Worm (Caenorhabditis elegans): ENCODE measurements around the gene pqn-75.
A peak's percentile ranks its signal among the peaks of the same experiment; 100 is the strongest.

pqn-75 gene

ce11 chrIV:4047628-4048027, 24.5 kb upstream of the pqn-75 start (continued):
- TF ChIP-seq ceh-62 (tag; optimal IDR thresholded peaks at IDR 0.05) (no peak), Y48G9A.11 (GFP tag; IDR thresholded peaks at IDR 0.05) (peak; percentile 65), skn-1 (tag; optimal IDR thresholded peaks at IDR 0.05) (no peak), nhr-10 (tag; optimal IDR thresholded peaks at IDR 0.05) (no peak)

ce11 chrIV:4049398-4049998, 22.6 kb upstream of the pqn-75 start, which contains the start of gene pcn-1:
Gene pcn-1 (minus strand): TSS chrIV:4049448.
- TF ChIP-seq ztf-11 (tag; optimal IDR thresholded peaks at IDR 0.05) (no peak), attf-4 (tag; optimal IDR thresholded peaks at IDR 0.05) (no peak), F10B5.3 (tag; optimal IDR thresholded peaks at IDR 0.05) (peak; percentile 87), nhr-77 (tag; optimal IDR thresholded peaks at IDR 0.05) (peak; percentile 89), unc-130 (GFP tag; optimal IDR thresholded peaks at IDR 0.05) (peak; percentile 91), nhr-111 (GFP tag; optimal IDR thresholded peaks at IDR 0.05) (peak; percentile 57), ceh-20 (GFP tag; IDR thresholded peaks at IDR 0.05) (peak; percentile 93), daf-19 (GFP tag; conservative IDR thresholded peaks at IDR 0.05) (peak; percentile 91), vab-7 (GFP tag; IDR thresholded peaks at IDR 0.05) (peak; percentile 57), R02D3.7 (tag; optimal IDR thresholded peaks at IDR 0.05) (no peak), Y75B8A.6 (GFP tag; IDR thresholded peaks at IDR 0.05) (no peak), zfp-2 (tag; optimal IDR thresholded peaks at IDR 0.05) (peak; percentile 79), duxl-1 (tag; optimal IDR thresholded peaks at IDR 0.05; ENCODE audit: poor library complexity) (peak; percentile 87), ZK337.2 (GFP tag; IDR thresholded peaks at IDR 0.05) (peak; percentile 67), cey-2 (tag; optimal IDR thresholded peaks at IDR 0.05; ENCODE audit: borderline replicate concordance, insufficient read depth) (no peak), nhr-25 (tag; optimal IDR thresholded peaks at IDR 0.05; ENCODE audit: borderline replicate concordance, insufficient read depth) (peak; percentile 69), egl-43 (GFP tag; IDR thresholded peaks at IDR 0.05) (peak; percentile 85), dmd-8 (GFP tag; IDR thresholded peaks at IDR 0.05) (0 out of 2 replicates have a peak, but pooled peaks have one; percentile 35), madf-5 (GFP tag; IDR thresholded peaks at IDR 0.05) (no peak), ceh-32 (tag; optimal IDR thresholded peaks at IDR 0.05; ENCODE audit: poor library complexity) (peak; percentile 49), nhr-6 (tag; optimal IDR thresholded peaks at IDR 0.05) (peak; percentile 74), sdz-12 (GFP tag; optimal IDR thresholded peaks at IDR 0.05) (no peak), ZK546.5 (tag; optimal IDR thresholded peaks at IDR 0.05) (no peak), zag-1 (tag; optimal IDR thresholded peaks at IDR 0.05) (no peak), tra-1 (GFP tag; IDR thresholded peaks at IDR 0.05) (peak; percentile 86), tag-97 (GFP tag; IDR thresholded peaks at IDR 0.05) (no peak), ces-1 (GFP tag; optimal IDR thresholded peaks at IDR 0.05) (no peak), fkh-10 (GFP tag; optimal IDR thresholded peaks at IDR 0.05) (peak; percentile 65), hmg-1.1 (GFP tag; IDR thresholded peaks at IDR 0.05) (peak; percentile 92), ceh-62 (tag; optimal IDR thresholded peaks at IDR 0.05) (no peak), pqm-1 (tag; optimal IDR thresholded peaks at IDR 0.05) (no peak), hlh-11 (tag; optimal IDR thresholded peaks at IDR 0.05) (peak; percentile 94), nhr-41 (GFP tag; IDR thresholded peaks at IDR 0.05) (no peak), ama-1 (optimal IDR thresholded peaks at IDR 0.05) (peak; percentile 70), dve-1 (tag; optimal IDR thresholded peaks at IDR 0.05; ENCODE audit: insufficient read depth) (peak; percentile 96), unc-62 (GFP tag; optimal IDR thresholded peaks at IDR 0.05 in 1 of 2) (peak in 1 of 2 experiments; percentile 97), unc-62 (tag; optimal IDR thresholded peaks at IDR 0.05) (no peak), nhr-48 (tag; optimal IDR thresholded peaks at IDR 0.05) (peak; percentile 86), lin-29 (GFP tag; IDR thresholded peaks at IDR 0.05) (peak; percentile 88), jun-1 (tag; optimal IDR thresholded peaks at IDR 0.05) (peak; percentile 85), zip-11 (GFP tag; IDR thresholded peaks at IDR 0.05) (no peak), nhr-28 (tag; optimal IDR thresholded peaks at IDR 0.05) (peak; percentile 63), madf-9 (GFP tag; conservative IDR thresholded peaks at IDR 0.05) (peak; percentile 86), mes-2 (tag; optimal IDR thresholded peaks at IDR 0.05; ENCODE audit: poor library complexity, severe bottlenecking) (peak; percentile 91), Y105C5A.15 (GFP tag; IDR thresholded peaks at IDR 0.05) (0 out of 2 replicates have a peak, but pooled peaks have one; percentile 43), snpc-1.2 (GFP tag; IDR thresholded peaks at IDR 0.05) (peak; percentile 85)

All from whole organism, L4 larva.